Worm (Caenorhabditis elegans) whole organism, L2 larva: ENCODE measurements around the gene Y67H2A.10.

Experiments used
- C34F6.9 ChIP-seq: fragments of 150-350 bp; optimal IDR thresholded peaks from 2 replicates; lab custom pipeline; 2014; ENCODE audit warnings: missing biosample characterization, missing genetic modification characterization
- F13H6.1 ChIP-seq: sonication (generic microtip); optimal IDR thresholded peaks from 2 replicates; lab custom pipeline; 2016; ENCODE audit warnings: missing genetic modification characterization, missing compliant biosample characterization
- R02D3.7 ChIP-seq: fragments of 150-350 bp; optimal IDR thresholded peaks from 2 replicates; lab custom pipeline; 2014; ENCODE audit warnings: missing biosample characterization, missing genetic modification characterization
- Y55F3AM.14 ChIP-seq: fragments of 200-800 bp; sonication (Bioruptor generic); optimal IDR thresholded peaks from 2 replicates; lab custom pipeline; 2018; ENCODE audit warnings: mild to moderate bottlenecking, missing genetic modification characterization, missing compliant biosample characterization
- ZK546.5 ChIP-seq: sonication (generic microtip); optimal IDR thresholded peaks from 2 replicates; lab custom pipeline; 2017; ENCODE audit warnings: missing biosample characterization, missing genetic modification characterization
- alr-1 ChIP-seq: fragments of 150-350 bp; optimal IDR thresholded peaks from 2 replicates; lab custom pipeline; 2014; ENCODE audit warnings: missing biosample characterization, missing genetic modification characterization
- aly-2 ChIP-seq: fragments of 150-350 bp; optimal IDR thresholded peaks from 2 replicates; lab custom pipeline; 2014; ENCODE audit warnings: missing biosample characterization, missing genetic modification characterization
- ama-1 ChIP-seq: fragments of 150-350 bp; optimal IDR thresholded peaks from 2 replicates; lab custom pipeline; 2018; ENCODE audit warnings: inconsistent platforms
- blmp-1 ChIP-seq: sonication (generic microtip); optimal IDR thresholded peaks from 2 replicates; lab custom pipeline; 2017; ENCODE audit warnings: missing genetic modification characterization, mild to moderate bottlenecking, missing compliant biosample characterization, antibody characterized with exemption, moderate library complexity; ENCODE audit not compliant: insufficient read depth
- ceh-16 ChIP-seq: fragments of 150-350 bp; optimal IDR thresholded peaks from 2 replicates; lab custom pipeline; 2014; ENCODE audit warnings: missing biosample characterization, missing genetic modification characterization
- crh-2 ChIP-seq: sonication (generic microtip); optimal IDR thresholded peaks from 2 replicates; lab custom pipeline; 2017; ENCODE audit warnings: missing biosample characterization, missing genetic modification characterization
- dmd-4 ChIP-seq: sonication (generic microtip); optimal IDR thresholded peaks from 2 replicates; lab custom pipeline; 2017; ENCODE audit warnings: missing biosample characterization, missing genetic modification characterization
- egl-27 ChIP-seq: sonication (generic microtip); optimal IDR thresholded peaks from 3 replicates; lab custom pipeline; 2017; ENCODE audit warnings: missing biosample characterization, missing genetic modification reagents, missing genetic modification characterization
- elt-1 ChIP-seq: fragments of 150-350 bp; optimal IDR thresholded peaks from 2 replicates; lab custom pipeline; 2014; ENCODE audit warnings: missing biosample characterization, missing genetic modification characterization
- elt-3 ChIP-seq: sonication (generic microtip); optimal IDR thresholded peaks from 2 replicates; lab custom pipeline; 2017; ENCODE audit warnings: missing biosample characterization, missing genetic modification characterization
- fos-1 ChIP-seq: fragments of 150-350 bp; optimal IDR thresholded peaks from 2 replicates; lab custom pipeline; 2014; ENCODE audit warnings: missing biosample characterization, missing genetic modification characterization
- gmeb-1 ChIP-seq: fragments of 150-350 bp; optimal IDR thresholded peaks from 2 replicates; lab custom pipeline; 2014; ENCODE audit warnings: missing biosample characterization, missing genetic modification characterization
- lin-11 ChIP-seq: fragments of 150-350 bp; sonication (generic microtip); optimal IDR thresholded peaks from 2 replicates; lab custom pipeline; 2014; ENCODE audit warnings: missing biosample characterization, missing genetic modification characterization, inconsistent platforms, mixed read lengths
- lin-13 ChIP-seq: fragments of 150-350 bp; optimal IDR thresholded peaks from 2 replicates; lab custom pipeline; 2014; ENCODE audit warnings: missing biosample characterization, missing genetic modification reagents, missing genetic modification characterization
- lin-39 ChIP-seq: fragments of 150-350 bp; optimal IDR thresholded peaks from 2 replicates; lab custom pipeline; 2014; ENCODE audit warnings: missing biosample characterization, missing genetic modification reagents, missing genetic modification characterization
- lsy-2 ChIP-seq, 2 experiments: fragments of 150-350 bp in 1 of 2; sonication (generic microtip) in 1 of 2; optimal IDR thresholded peaks; 2 replicates each; lab custom pipeline; 2014 to 2017; ENCODE audit warnings: missing biosample characterization in 2 of 2, missing genetic modification characterization in 2 of 2
- mab-5 ChIP-seq: fragments of 150-350 bp; optimal IDR thresholded peaks from 2 replicates; lab custom pipeline; 2014; ENCODE audit warnings: missing biosample characterization, missing genetic modification characterization
- mbf-1 ChIP-seq: sonication (generic microtip); optimal IDR thresholded peaks from 2 replicates; lab custom pipeline; 2017; ENCODE audit warnings: missing biosample characterization, missing genetic modification characterization
- mdl-1 ChIP-seq, 2 experiments: fragments of 150-350 bp in 1 of 2; sonication (generic microtip) in 1 of 2; optimal IDR thresholded peaks; 2 replicates each; lab custom pipeline; 2017; ENCODE audit warnings: missing biosample characterization in 2 of 2, missing genetic modification characterization in 2 of 2
- nhr-11 ChIP-seq: fragments of 150-350 bp; optimal IDR thresholded peaks from 2 replicates; lab custom pipeline; 2014; ENCODE audit warnings: missing biosample characterization, missing genetic modification characterization
- nhr-12 ChIP-seq: fragments of 150-350 bp; optimal IDR thresholded peaks from 2 replicates; lab custom pipeline; 2014; ENCODE audit warnings: missing biosample characterization, missing genetic modification characterization
- nhr-129 ChIP-seq: fragments of 150-350 bp; optimal IDR thresholded peaks from 2 replicates; lab custom pipeline; 2014; ENCODE audit warnings: missing biosample characterization, missing genetic modification characterization
- nhr-21 ChIP-seq: fragments of 150-350 bp; optimal IDR thresholded peaks from 2 replicates; lab custom pipeline; 2014; ENCODE audit warnings: missing biosample characterization, missing genetic modification characterization
- nhr-23 ChIP-seq: fragments of 150-350 bp; optimal IDR thresholded peaks from 2 replicates; lab custom pipeline; 2014; ENCODE audit warnings: missing biosample characterization, missing genetic modification reagents, missing genetic modification characterization
- nhr-237 ChIP-seq: fragments of 150-350 bp; optimal IDR thresholded peaks from 2 replicates; lab custom pipeline; 2014; ENCODE audit warnings: missing biosample characterization, missing genetic modification characterization
- nhr-25 ChIP-seq: fragments of 150-350 bp; sonication (generic microtip); optimal IDR thresholded peaks from 3 replicates; lab custom pipeline; 2014; ENCODE audit warnings: missing biosample characterization, missing genetic modification characterization
- nhr-6 ChIP-seq: fragments of 150-350 bp; optimal IDR thresholded peaks from 2 replicates; lab custom pipeline; 2014; ENCODE audit warnings: missing biosample characterization, missing genetic modification characterization
- nhr-77 ChIP-seq: fragments of 150-350 bp; optimal IDR thresholded peaks from 2 replicates; lab custom pipeline; 2014; ENCODE audit warnings: missing biosample characterization, missing genetic modification characterization
- peb-1 ChIP-seq: fragments of 150-350 bp; optimal IDR thresholded peaks from 2 replicates; lab custom pipeline; 2014; ENCODE audit warnings: missing biosample characterization, missing genetic modification characterization
- sem-4 ChIP-seq: fragments of 150-350 bp; optimal IDR thresholded peaks from 2 replicates; lab custom pipeline; 2014; ENCODE audit warnings: missing biosample characterization, missing genetic modification reagents, missing genetic modification characterization
- skn-1 ChIP-seq: sonication (generic microtip); optimal IDR thresholded peaks from 2 replicates; lab custom pipeline; 2017; ENCODE audit warnings: missing biosample characterization, missing genetic modification characterization
- sma-3 ChIP-seq: sonication (generic microtip); optimal IDR thresholded peaks from 2 replicates; lab custom pipeline; 2016; ENCODE audit warnings: missing genetic modification reagents, missing genetic modification characterization, missing compliant biosample characterization
- sma-9 ChIP-seq, 2 experiments: fragments of 150-350 bp in 1 of 2; sonication (generic microtip) in 1 of 2; optimal IDR thresholded peaks; 2 replicates each; lab custom pipeline; 2014 to 2016; ENCODE audit warnings: missing genetic modification characterization in 2 of 2, mild to moderate bottlenecking in 1 of 2, missing biosample characterization in 1 of 2, missing compliant biosample characterization in 1 of 2, missing genetic modification reagents in 1 of 2, moderate library complexity in 1 of 2
- snpc-4 ChIP-seq: fragments of 150-350 bp; optimal IDR thresholded peaks from 2 replicates; lab custom pipeline; 2014; ENCODE audit warnings: missing biosample characterization, missing genetic modification characterization
- unc-55 ChIP-seq: fragments of 150-350 bp; sonication (generic microtip); optimal IDR thresholded peaks from 3 replicates; lab custom pipeline; 2014; ENCODE audit warnings: missing biosample characterization, missing genetic modification reagents, missing genetic modification characterization
- zag-1 ChIP-seq: fragments of 150-350 bp; optimal IDR thresholded peaks from 2 replicates; lab custom pipeline; 2014; ENCODE audit warnings: missing biosample characterization, missing genetic modification characterization
- ztf-1 ChIP-seq: fragments of 200-800 bp; sonication (Bioruptor generic); conservative IDR thresholded peaks from 2 replicates; pipeline ENCODE4 v1.3.6; 2022; ENCODE audit warnings: missing genetic modification characterization, missing compliant biosample characterization
- ztf-11 ChIP-seq: sonication (generic microtip); optimal IDR thresholded peaks from 2 replicates; lab custom pipeline; 2017; ENCODE audit warnings: missing biosample characterization, missing genetic modification characterization
- ztf-4 ChIP-seq: fragments of 150-350 bp; optimal IDR thresholded peaks from 2 replicates; lab custom pipeline; 2014; ENCODE audit warnings: missing biosample characterization, missing genetic modification characterization

Y67H2A.10 gene

DNA sequence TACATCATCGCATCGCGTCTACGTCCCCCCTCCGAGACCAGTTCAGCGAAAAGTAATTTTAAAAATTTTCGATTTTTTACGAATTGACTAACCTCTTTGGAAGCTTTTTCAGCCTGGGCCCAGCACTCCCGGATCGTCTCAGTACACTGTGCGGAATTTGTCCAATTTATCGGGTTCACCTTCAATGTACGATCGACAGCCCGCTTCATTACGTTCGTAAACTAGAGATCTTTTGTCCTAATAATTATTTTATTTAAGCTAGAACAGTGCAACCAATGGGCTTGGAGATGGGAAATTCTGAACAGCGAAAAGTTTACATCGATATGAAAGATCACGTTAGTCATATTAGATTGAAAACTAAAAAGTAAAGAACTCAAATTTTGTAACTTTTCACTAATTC lies 48.0 kb downstream of the Y67H2A.10 start:
- no peak for TF ChIP-seq sem-4 (tag; lab: Kevin White, UChicago)
- no peak for TF ChIP-seq nhr-25
- no peak for TF ChIP-seq Y55F3AM.14 (GFP tag; lab: Kevin White, UChicago)
- TF ChIP-seq alr-1 (tag; lab: Kevin White, UChicago) = no peak
- no peak for TF ChIP-seq blmp-1

DNA sequence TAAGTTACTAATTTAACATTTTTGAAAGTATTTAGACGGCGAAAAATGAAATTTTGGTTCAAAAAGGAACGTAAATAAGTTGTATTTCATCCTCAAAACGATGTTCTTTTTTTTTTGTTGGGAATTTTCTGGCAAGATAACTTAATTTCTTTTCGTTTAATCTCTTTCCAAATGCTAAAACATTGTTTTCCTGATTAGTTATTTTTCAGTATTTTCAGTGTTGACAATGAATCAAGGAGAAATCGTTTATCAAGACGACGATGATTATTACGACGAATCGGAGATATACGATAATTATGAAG lies 48.5 kb downstream of the Y67H2A.10 start, which contains the start of gene lin-54:
lin-54 (plus strand) TSS at position 203 of the 302 bp plus-strand sequence.
- no peak for TF ChIP-seq nhr-6
- no peak for TF ChIP-seq nhr-25
- TF ChIP-seq alr-1 (tag; lab: Kevin White, UChicago) = no peak
- no peak for TF ChIP-seq ama-1 (lab: Kevin White, UChicago)
- no peak for TF ChIP-seq ztf-1 (GFP tag; lab: Robert Waterston, UW)
- TF ChIP-seq R02D3.7 (tag; lab: Kevin White, UChicago) = no peak
- TF ChIP-seq sma-9 (GFP tag; optimal IDR thresholded peaks at IDR 0.05; lab: Kevin White, UChicago) = no peak
- no peak for TF ChIP-seq sma-9 (tag; optimal IDR thresholded peaks at IDR 0.05; lab: Kevin White, UChicago)
- no peak for TF ChIP-seq Y55F3AM.14 (GFP tag; lab: Kevin White, UChicago)
- TF ChIP-seq lsy-2 (tag; optimal IDR thresholded peaks at IDR 0.05; lab: Kevin White, UChicago) = no peak
- no peak for TF ChIP-seq ceh-16 (tag; lab: Kevin White, UChicago)
- no peak for TF ChIP-seq mdl-1 (tag; optimal IDR thresholded peaks at IDR 0.05; lab: Kevin White, UChicago)
- TF ChIP-seq zag-1 (tag; lab: Kevin White, UChicago) = no peak
- TF ChIP-seq peb-1 (tag; lab: Kevin White, UChicago) = no peak
- TF ChIP-seq nhr-21 = no peak
- no peak for TF ChIP-seq sem-4 (tag; lab: Kevin White, UChicago)
- TF ChIP-seq gmeb-1 (tag; lab: Kevin White, UChicago) = no peak
- no peak for TF ChIP-seq snpc-4 (tag; lab: Kevin White, UChicago)

DNA sequence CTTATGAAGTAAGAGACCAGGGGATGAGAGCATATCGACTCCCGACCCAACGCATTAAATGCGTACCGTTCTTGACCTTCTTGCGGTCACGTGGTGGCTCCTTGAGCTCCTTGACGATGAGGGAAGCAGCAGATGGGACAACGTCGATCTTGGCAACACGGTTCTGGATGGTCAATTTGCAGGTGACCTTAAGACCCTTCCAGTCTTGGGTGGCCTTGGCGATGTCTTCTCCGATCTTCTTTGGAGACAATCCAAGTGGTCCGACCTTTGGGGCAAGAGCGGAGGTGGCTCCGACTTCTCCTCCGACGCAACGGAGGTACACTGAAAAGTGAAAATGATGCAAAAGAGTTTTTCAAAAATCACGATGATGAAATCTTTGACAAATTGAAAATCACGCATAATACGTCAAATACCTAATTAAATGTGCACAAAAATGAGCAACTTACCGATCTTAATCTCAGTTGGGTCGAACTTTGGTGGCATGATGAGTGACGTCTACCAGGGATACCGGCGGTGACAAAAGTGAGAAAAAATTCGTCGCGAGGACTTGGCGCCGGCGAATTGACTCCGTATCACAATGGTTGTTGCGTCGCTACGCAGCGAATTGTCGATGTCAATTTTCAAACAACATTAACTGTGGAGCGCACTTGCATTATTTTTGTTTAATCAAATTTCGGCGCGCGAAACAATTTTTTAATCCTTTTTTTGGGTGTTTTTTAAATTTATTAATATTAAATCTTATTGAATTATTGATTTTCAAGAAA lies 49.0 kb downstream of the Y67H2A.10 start, which contains the start of gene rpl-12:
rpl-12 (minus strand) TSS at position 574 of the 764 bp plus-strand sequence.
- TF ChIP-seq ztf-4 (tag; lab: Kevin White, UChicago) (peak; percentile 99), F13H6.1 (peak; percentile 97), peb-1 (tag; lab: Kevin White, UChicago) (no peak), ama-1 (lab: Kevin White, UChicago) (peak; percentile 89), unc-55 (GFP tag; lab: Kevin White, UChicago) (peak; percentile 100), mdl-1 (tag; optimal IDR thresholded peaks at IDR 0.05; lab: Kevin White, UChicago) (peak; percentile 36 to 84), Y55F3AM.14 (GFP tag; lab: Kevin White, UChicago) (peak; percentile 97), lin-39 (tag; lab: Kevin White, UChicago) (peak; percentile 83), fos-1 (tag; lab: Kevin White, UChicago) (peak; percentile 97), ztf-1 (GFP tag; lab: Robert Waterston, UW) (0 out of 2 replicates have a peak, but pooled peaks have one; percentile 84), nhr-237 (tag; lab: Kevin White, UChicago) (peak; percentile 89), ceh-16 (tag; lab: Kevin White, UChicago) (peak; percentile 96), crh-2 (tag; lab: Kevin White, UChicago) (peak; percentile 99), elt-3 (tag; lab: Kevin White, UChicago) (no peak), blmp-1 (peak; percentile 95), sma-3 (GFP tag; lab: Kevin White, UChicago) (peak; percentile 99), nhr-129 (tag; lab: Kevin White, UChicago) (peak; percentile 100), snpc-4 (tag; lab: Kevin White, UChicago) (peak; percentile 91), skn-1 (tag; lab: Kevin White, UChicago) (peak; percentile 88), ZK546.5 (tag; lab: Kevin White, UChicago) (peak; percentile 90), elt-1 (tag; lab: Kevin White, UChicago) (peak; percentile 23), alr-1 (tag; lab: Kevin White, UChicago) (peak; percentile 2), lsy-2 (tag; optimal IDR thresholded peaks at IDR 0.05; lab: Kevin White, UChicago) (peak; percentile 95 to 98), nhr-23 (tag; lab: Kevin White, UChicago) (no peak), nhr-21 (peak; percentile 99), mab-5 (tag; lab: Kevin White, UChicago) (peak; percentile 97), nhr-12 (tag; lab: Kevin White, UChicago) (peak; percentile 73), nhr-11 (tag; lab: Kevin White, UChicago) (no peak), gmeb-1 (tag; lab: Kevin White, UChicago) (peak; percentile 98), aly-2 (no peak), egl-27 (peak; percentile 98), lin-11 (tag; lab: Kevin White, UChicago) (peak; percentile 99), R02D3.7 (tag; lab: Kevin White, UChicago) (peak; percentile 76), C34F6.9 (tag; lab: Kevin White, UChicago) (peak; percentile 99), sma-9 (GFP tag; optimal IDR thresholded peaks at IDR 0.05; lab: Kevin White, UChicago) (peak; percentile 97), sma-9 (tag; optimal IDR thresholded peaks at IDR 0.05; lab: Kevin White, UChicago) (no peak), sem-4 (tag; lab: Kevin White, UChicago) (peak; percentile 98), mbf-1 (tag; lab: Kevin White, UChicago) (peak; percentile 46), nhr-6 (peak; percentile 97), lin-13 (GFP tag; lab: Kevin White, UChicago) (peak; percentile 98), ztf-11 (tag; lab: Kevin White, UChicago) (peak; percentile 65), nhr-77 (tag; lab: Kevin White, UChicago) (peak; percentile 85), nhr-25 (peak; percentile 99), dmd-4 (tag; lab: Kevin White, UChicago) (peak; percentile 59), zag-1 (tag; lab: Kevin White, UChicago) (peak; percentile 96)
